Worm (Caenorhabditis elegans): ENCODE data around the gene C27H5.12.

DNA sequence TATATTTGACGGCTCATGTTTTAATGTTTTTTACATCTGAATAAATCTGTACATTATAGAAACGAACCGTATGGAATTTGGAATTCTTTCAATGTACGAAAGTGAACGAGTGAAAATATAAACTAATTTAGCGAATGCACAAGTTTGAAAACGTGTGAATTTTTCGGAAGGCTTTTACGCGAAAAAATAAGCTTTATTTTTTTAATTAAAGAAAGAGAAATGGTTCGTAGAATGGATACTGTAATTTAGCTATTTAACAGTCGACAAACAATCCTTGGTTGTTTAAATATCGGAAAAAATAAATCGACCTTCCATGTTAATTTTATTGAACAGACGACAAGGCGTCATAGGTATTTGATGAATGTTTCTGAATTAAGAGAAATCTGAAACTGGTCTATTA lies 34.1 kb upstream of the C27H5.12 start, which contains the start of gene acdh-12:
- no peak for TF ChIP-seq lin-38 (GFP tag; IDR thresholded peaks at IDR 0.05)
- no peak for TF ChIP-seq dmd-8 (GFP tag; IDR thresholded peaks at IDR 0.05)
- TF ChIP-seq ztf-11 (tag; optimal IDR thresholded peaks at IDR 0.05), result no peak
- TF ChIP-seq lir-3 (tag; optimal IDR thresholded peaks at IDR 0.05), result no peak
- TF ChIP-seq lin-29 (GFP tag; IDR thresholded peaks at IDR 0.05), result no peak

All from whole organism, L4 larva.